Fruit fly (Drosophila melanogaster): ENCODE measurements around the gene lectin-28C.
"Not testable (repeated sequence)": the region's sequence is repeated elsewhere in the genome, so short reads cannot be mapped to it uniquely, and the experiment has no call there.

The lectin-28C gene

DNA sequence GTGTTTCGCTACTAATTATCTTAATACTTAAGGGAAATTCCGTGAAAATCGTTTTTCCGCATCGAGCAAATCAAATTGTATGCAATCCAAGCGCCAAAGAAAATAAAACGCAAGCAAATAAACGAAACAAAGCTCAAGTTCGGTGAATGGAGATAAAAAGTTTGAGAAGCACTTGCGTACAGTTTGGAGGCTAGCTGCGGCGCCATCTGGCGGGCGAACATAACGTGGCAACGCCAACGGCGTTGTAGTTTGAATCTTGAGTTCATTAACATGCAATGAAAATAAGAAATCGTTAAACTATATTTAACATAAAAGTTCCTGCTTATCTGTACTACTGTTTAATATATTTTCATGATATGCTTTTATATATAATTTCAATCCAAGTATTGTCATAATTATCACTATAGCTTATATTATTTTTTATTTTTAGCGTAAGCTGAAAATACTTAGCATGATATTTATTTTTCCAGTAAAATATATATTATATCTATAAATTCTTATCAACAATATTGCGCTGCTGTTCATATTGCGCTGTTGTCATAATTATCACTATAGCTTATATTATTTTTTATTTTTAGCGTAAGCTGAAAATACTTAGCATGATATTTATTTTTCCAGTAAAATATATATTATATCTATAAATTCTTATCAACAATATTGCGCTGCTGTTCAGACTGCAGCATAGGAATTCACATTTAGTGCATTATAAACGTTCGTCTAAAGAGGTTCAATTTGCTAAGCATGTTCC is at the start of gene lectin-28C:
TSS of gene lectin-28C (plus strand) at position 698 of the 748 bp plus-strand sequence.
- not testable (repeated sequence) for TF ChIP-seq CG17801 (GFP tag; optimal IDR thresholded peaks at IDR 0.05; ENCODE audit: partially characterized antibody)

DNA sequence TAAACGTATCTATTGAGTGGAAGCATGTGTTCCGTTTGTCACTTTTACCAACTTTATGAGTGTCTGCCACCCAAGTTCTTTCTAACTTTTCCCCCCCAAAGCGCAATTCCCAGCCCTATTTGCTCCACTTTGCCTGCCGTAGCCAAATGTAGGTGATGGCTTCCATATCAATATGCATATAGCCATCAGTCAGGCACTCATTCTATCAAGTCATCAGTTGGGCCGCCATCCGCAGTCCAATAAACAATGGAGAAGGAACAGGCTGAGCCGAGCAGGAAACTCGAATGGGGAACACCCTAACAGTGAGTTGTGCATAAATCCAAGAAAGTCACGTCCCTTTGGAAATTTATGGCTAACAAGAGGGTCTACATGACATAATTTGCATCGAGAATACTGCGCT is 49.3 kb upstream of the lectin-28C start:
- no peak for TF ChIP-seq CG17801 (GFP tag; optimal IDR thresholded peaks at IDR 0.05; ENCODE audit: partially characterized antibody)

DNA sequence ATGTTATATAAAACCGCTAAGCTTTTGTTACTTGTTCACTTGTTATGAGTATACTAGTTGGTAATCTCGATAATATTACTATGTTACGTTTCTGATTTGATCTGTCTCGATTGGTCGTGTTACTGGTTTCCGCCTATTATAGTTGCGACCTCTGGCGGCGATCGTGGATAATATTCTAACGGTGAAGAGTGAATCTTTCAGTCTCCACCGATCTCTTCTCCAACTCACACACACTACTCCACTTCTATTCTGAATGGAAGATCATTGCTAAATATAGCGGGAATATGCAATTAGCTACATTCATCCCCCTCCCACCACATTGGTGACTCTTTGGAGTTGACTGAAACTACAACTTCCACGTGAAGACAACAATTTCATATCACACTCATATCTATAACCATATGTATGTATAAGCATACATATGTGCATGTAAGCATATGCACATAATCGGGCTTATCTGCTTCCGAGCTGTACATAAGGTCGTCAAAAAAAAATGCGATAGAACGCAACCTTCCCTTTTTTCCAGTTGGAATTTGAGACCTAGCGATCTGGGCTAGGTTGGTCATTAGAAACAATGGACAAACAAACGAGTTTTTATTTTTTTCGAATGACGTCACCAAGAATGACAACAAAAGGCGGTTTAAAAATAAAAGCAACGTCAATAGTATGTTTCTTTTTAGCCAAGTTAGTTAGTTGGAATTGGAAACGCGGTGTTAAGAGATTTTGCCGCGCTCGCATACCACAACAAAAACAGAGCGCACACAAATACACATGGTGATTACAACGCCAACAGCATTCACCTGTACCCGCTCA is 47.8 kb upstream of the lectin-28C start:
- TF ChIP-seq CG17801 (GFP tag; optimal IDR thresholded peaks at IDR 0.05; ENCODE audit: partially characterized antibody), result no peak

DNA sequence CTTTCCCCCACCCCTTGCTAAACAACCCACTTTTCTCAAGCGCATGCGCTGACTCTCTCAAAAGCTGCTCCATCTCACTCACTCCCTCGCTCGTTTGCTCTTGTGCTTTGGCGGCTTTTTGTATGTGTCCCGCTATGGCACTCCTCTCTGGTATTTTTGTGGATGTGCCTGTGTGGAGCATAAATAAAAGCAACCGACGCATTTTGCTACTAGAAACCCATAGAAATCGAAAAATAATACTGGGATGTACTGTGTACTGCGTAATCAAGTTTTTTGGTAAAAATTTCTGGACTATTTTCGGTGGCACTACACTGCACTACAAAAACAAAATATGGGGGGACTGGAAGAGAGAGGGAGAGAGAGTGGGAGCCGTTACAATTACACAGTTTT is 47.2 kb upstream of the lectin-28C start:
- TF ChIP-seq CG17801 (GFP tag; optimal IDR thresholded peaks at IDR 0.05; ENCODE audit: partially characterized antibody), result no peak

DNA sequence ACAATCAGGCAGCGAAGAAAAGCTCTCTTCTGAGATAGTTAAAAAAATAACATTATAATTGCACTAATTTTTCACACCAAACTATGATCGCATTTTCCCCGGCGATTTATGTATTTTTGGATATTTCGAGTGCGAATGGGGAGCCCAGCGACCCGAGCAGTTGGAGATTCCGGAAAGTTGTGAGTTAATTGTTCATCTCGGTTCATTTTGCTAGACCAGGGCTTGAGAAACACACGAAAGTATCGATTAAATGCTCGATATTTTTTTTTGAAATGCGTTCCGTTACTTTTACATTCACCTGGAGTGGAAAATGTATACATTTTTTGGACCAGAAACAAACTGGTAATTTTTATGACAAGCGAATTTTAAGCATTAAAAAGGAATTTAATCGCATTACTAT is 46.4 kb upstream of the lectin-28C start, which contains the start of gene Cdc14:
TSS of gene Cdc14 (minus strand) at position 185 of the 400 bp plus-strand sequence.
- TF ChIP-seq CG17801 (GFP tag; optimal IDR thresholded peaks at IDR 0.05; ENCODE audit: partially characterized antibody), result peak; percentile 59

DNA sequence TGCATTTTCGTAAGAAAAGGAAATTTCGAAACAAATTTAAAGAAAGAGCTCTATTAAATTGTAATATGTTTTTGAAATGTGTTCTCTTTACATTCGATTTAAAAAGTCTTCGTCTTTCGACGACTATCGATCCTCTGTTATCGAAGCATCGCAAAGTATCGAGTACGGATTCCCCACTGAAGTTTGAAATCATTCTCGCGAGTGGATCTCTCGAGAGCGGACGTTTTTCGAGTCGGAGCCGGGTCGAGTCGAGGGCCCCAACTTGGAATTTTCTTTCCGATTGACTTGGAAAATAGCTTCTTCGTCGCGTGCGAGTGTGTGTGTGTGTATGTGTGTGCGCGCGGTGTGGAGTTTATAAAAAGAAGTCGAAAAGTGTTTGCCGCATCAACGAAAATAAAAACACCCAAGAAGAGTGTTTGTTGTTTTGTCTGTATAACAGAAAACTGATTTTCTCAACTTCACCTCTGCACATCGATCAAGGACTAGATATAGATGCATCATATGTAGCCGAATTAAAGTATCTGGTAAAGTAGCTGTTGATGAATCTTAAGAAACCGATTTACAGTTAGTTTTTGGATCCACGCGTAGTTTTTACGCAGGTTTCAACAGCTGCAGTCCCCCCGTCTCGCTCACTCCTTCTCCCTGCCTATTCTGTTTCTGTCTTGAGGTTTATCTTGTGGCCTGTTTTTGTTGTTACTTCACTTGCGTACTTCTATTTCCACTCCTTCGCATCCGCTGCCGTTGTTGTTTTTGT is 45.5 kb upstream of the lectin-28C start, which contains the start of gene LanB1:
TSS of gene LanB1 (plus strand) at position 190 of the 754 bp plus-strand sequence.
- no peak for TF ChIP-seq CG17801 (GFP tag; optimal IDR thresholded peaks at IDR 0.05; ENCODE audit: partially characterized antibody)

DNA sequence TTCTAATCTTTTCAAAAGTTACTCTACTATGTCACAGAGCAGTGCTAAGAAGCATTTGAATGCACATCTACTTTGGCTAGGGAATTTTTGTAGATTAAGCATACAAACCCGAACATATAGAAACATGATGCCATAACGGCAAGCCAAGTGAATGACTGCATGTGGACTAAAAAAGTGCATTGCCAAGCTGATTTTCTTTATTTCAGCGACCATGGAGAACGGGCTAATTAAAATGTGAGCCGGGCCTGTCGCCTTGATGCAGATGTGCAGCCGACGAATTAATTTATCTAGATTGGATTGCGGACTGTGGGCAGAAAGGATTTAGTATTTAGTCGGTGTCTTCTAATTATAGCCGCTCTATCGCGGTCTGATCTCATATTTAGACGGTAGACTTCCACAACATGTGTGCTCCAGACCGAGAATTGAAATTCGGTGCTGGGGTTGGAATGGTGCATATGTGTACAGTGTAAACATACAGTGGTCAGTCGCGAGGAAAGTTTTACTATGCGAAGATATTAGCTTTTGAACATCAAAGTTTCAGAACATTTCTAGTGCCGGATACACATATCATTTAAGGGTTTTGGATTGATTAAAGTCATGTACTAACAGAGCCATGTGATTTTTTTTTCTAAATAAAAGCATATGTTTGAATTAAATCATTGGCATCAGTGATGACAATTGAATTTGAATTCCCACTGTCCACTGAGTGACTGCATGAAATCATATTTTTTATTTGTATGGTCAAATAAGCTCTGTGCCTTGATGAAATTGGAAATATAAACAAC is 44.1 kb upstream of the lectin-28C start:
- no peak for TF ChIP-seq CG17801 (GFP tag; optimal IDR thresholded peaks at IDR 0.05; ENCODE audit: partially characterized antibody)

DNA sequence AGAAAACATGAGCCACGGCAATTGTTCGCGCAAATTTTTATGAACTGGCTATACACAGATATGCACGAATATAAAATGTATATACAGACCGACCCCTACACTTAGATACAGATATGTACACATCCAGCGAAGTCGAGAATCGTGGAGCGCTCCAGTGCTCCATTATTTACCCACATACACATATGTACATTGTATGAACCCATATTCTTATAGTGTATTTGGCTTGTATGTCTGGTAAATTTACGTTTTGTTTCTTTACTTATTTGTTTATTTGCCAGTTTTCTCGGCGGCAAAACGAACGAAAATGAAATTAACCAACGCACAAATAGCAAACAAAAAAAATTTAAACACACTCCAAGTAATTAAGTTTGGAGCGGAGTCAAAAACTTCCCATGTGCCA is 43.5 kb upstream of the lectin-28C start:
- TF ChIP-seq CG17801 (GFP tag; optimal IDR thresholded peaks at IDR 0.05; ENCODE audit: partially characterized antibody), result no peak

DNA sequence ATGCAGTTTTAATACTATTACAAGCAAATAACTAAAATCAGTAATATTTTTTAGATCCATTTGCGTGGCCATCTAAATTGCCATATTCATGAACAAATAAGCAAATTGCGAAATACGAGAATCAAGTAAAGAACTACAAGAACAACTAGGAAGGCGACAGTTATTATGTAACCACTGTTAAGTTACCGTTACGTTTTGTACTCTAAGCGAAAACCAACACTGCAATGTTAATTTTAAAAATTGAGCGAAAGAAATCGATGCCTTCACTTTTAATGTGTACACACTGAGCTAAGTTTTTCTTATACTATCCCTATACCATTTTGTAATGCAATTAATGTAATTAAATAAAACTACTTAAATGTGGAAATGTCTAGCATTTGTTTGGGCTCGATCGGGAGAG is 36.5 kb upstream of the lectin-28C start:
- no peak for TF ChIP-seq CG17801 (GFP tag; optimal IDR thresholded peaks at IDR 0.05; ENCODE audit: partially characterized antibody)

DNA sequence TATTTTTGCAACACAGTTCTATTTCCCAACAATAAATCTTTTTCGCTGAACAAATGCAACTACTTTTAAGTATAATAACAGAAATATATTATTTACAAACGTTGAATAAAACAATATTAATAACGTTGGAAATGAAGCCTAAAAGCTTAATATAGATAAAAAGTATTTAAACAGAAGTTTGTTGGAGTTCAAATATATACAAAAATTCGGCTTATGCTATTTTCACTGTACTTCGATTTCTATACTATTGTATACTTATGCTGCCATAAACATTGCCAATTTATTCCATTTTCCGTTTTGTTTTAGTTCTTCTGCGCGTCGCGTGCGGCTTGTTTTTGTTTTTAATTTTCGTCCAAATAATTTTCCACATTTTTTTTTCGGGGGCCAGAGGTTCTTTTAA is 36.0 kb upstream of the lectin-28C start, which contains the start of gene CG7115:
TSS of gene CG7115 (plus strand) at position 301 of the 400 bp plus-strand sequence.
- no peak for TF ChIP-seq CG17801 (GFP tag; optimal IDR thresholded peaks at IDR 0.05; ENCODE audit: partially characterized antibody)

DNA sequence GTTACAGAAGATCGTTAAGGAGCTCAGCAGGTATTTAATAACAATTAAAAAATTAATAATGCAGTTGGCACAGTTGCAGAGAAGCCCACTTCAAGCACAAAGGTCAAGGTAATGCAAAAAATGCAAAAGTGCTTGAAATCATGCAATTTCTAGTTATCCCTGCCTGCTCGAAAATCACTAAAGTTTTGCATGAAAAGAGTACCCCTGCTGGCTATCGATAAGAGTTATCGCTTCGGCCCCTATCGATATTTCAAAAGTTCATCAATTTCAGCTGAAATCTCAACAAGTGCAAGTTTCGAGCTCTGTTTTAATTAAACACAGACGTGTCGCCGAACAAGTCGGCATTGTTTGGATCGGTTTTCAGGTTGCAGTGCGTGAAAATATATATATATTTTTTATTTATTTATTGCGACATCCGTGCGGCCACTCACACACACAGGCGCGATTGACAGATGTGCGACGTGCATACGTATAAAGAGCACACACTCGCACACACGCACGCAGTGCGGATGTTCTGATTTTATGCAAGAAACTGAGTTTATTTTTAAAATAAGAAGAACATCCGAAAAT is 35.5 kb upstream of the lectin-28C start:
- TF ChIP-seq CG17801 (GFP tag; optimal IDR thresholded peaks at IDR 0.05; ENCODE audit: partially characterized antibody), result peak; percentile 21

DNA sequence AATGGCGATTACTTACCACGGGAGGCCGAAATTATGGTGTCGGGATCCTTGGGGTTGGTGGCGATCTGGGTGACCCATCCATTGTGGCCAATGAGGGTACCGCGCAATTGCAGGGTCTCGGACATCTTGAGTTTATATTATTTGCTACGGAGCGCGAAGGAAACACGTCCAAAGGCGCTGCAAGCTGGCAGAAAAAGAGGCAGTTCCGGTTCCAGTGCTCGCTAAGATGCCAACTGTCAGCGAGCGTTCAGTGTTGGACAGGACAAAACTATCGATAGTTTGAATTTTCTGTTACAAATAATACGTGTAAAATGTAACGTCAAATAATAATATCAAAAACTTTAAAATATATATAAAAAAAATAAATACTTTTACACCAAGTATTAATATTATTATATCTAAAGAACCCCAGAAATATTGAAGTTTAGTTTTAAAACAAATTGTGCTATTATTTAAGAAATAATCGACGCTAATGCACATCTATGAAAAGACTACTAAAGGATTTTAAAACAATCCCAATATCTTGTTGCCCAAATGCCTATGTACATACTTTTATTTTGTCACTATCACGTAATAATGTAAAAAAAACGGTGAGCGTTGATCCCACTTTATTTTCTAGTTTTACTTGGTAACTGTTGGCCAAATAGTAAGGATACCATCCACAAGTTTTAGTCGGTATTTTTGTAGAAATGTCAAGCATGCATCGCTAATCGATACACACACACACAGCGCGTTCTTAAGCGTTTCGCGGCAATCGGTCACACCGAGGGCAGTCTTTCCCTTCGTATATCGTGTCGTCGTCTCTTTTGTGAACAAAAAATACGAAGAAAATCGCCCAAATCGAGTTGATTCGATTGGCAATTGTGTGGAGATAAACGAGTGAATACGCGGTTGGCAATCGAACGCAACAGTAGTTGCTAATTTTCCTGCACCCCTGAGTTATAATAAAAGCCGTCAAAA is 29.6 kb upstream of the lectin-28C start, which contains the start of the genes Rack1 and mts:
TSS of gene Rack1 (minus strand) at position 271 of the 960 bp plus-strand sequence.
TSS of gene mts (plus strand) at position 606 of the 960 bp plus-strand sequence.
- TF ChIP-seq CG17801 (GFP tag; optimal IDR thresholded peaks at IDR 0.05; ENCODE audit: partially characterized antibody), result peak; percentile 81

DNA sequence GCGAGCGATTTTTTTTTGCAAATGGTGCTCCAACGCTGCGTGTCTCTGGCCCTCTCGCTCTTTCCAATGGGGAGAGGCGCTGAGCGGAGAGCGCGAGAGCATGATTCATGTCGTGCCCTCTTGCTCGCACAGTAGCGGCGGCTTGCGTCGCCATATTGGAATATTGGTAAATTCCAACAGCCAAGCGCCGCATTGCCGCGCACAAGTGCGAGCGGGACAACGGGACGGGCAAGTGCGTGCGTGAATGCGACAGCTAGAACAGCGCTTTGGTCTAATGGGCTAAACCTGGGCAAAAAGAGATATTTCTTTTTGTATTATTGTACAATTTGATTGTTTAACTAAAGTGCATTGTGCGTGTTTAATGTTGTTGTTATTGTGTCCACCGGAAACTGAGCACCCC is 28.6 kb upstream of the lectin-28C start:
- peak; percentile 9 for TF ChIP-seq CG17801 (GFP tag; optimal IDR thresholded peaks at IDR 0.05; ENCODE audit: partially characterized antibody)

Measured in ovary, adult (tissue).